Fruit fly (Drosophila melanogaster) whole organism, embryonic: ENCODE results near the gene Mgat4a.
A peak's percentile ranks its signal among the peaks of the same experiment; 100 is the strongest.

Source experiments
- Atf6 ChIP-seq: fragments of 200-800 bp; sonication (Bioruptor generic); IDR thresholded peaks from 2 replicates; pipeline ENCODE4 v1.3.6; 2022; ENCODE audit warnings: missing biosample characterization, missing genetic modification characterization
- B-H1 ChIP-seq: fragments of 200-800 bp; sonication (Bioruptor generic); IDR thresholded peaks from 3 replicates; pipeline ENCODE4 v1.3.6; 2022; ENCODE audit warnings: missing biosample characterization, missing genetic modification characterization
- Bdp1 ChIP-seq: fragments of 200-800 bp; sonication (Bioruptor generic); optimal IDR thresholded peaks from 3 replicates; lab custom pipeline; 2016; ENCODE audit warnings: missing biosample characterization, missing genetic modification characterization
- C15 ChIP-seq: fragments of 200-800 bp; sonication (Bioruptor generic); IDR thresholded peaks from 3 replicates; pipeline ENCODE4 v1.3.6; 2022; ENCODE audit warnings: missing biosample characterization, missing genetic modification characterization
- CG10147 ChIP-seq: fragments of 200-800 bp; sonication (Bioruptor generic); optimal IDR thresholded peaks from 2 replicates; lab custom pipeline; 2019; ENCODE audit warnings: missing biosample characterization, mild to moderate bottlenecking, missing genetic modification characterization, moderate library complexity
- CG10462 ChIP-seq: fragments of 200-800 bp; sonication (Bioruptor generic); optimal IDR thresholded peaks from 2 replicates; lab custom pipeline; 2016; ENCODE audit warnings: missing biosample characterization, missing genetic modification characterization
- CG10654 ChIP-seq: fragments of 200-800 bp; sonication (Bioruptor generic); optimal IDR thresholded peaks from 2 replicates; lab custom pipeline; 2016; ENCODE audit warnings: missing biosample characterization, missing genetic modification characterization
- CG10979 ChIP-seq: fragments of 200-800 bp; sonication (Bioruptor generic); optimal IDR thresholded peaks from 2 replicates; lab custom pipeline; 2018; ENCODE audit warnings: missing biosample characterization, mild to moderate bottlenecking, missing genetic modification characterization, moderate library complexity
- CG11398 ChIP-seq: fragments of 200-800 bp; sonication (Bioruptor generic); optimal IDR thresholded peaks from 2 replicates; lab custom pipeline; 2016; ENCODE audit warnings: missing biosample characterization, missing genetic modification characterization
- CG11696 ChIP-seq: fragments of 200-800 bp; sonication (Bioruptor generic); IDR thresholded peaks from 2 replicates; pipeline ENCODE4 v1.3.6; 2022; ENCODE audit warnings: missing biosample characterization, missing genetic modification characterization
- CG11723 ChIP-seq: fragments of 200-800 bp; sonication (Bioruptor generic); optimal IDR thresholded peaks from 2 replicates; lab custom pipeline; 2017; ENCODE audit warnings: missing biosample characterization, mild to moderate bottlenecking, missing genetic modification characterization
- CG12942 ChIP-seq: fragments of 200-800 bp; sonication (Bioruptor generic); optimal IDR thresholded peaks from 3 replicates; lab custom pipeline; 2016; ENCODE audit warnings: missing biosample characterization, missing genetic modification characterization
- CG13287 ChIP-seq: fragments of 200-800 bp; sonication (Bioruptor generic); IDR thresholded peaks from 2 replicates; pipeline ENCODE4 v1.3.6; 2022; ENCODE audit warnings: missing biosample characterization, missing genetic modification characterization; ENCODE audit not compliant: partially characterized antibody
- CG15073 ChIP-seq: fragments of 200-800 bp; sonication (Bioruptor generic); optimal IDR thresholded peaks from 2 replicates; lab custom pipeline; 2016; ENCODE audit warnings: missing biosample characterization, missing genetic modification characterization
- CG1529 ChIP-seq: fragments of 200-800 bp; sonication (Bioruptor generic); optimal IDR thresholded peaks from 3 replicates; lab custom pipeline; 2018; ENCODE audit warnings: missing biosample characterization, missing genetic modification characterization
- CG1602 ChIP-seq: fragments of 200-800 bp; sonication (Bioruptor generic); optimal IDR thresholded peaks from 3 replicates; lab custom pipeline; 2016; ENCODE audit warnings: missing biosample characterization, missing genetic modification characterization
- CG2889 ChIP-seq: fragments of 200-800 bp; sonication (Bioruptor generic); IDR thresholded peaks from 3 replicates; pipeline ENCODE4 v1.3.6; 2022; ENCODE audit warnings: missing biosample characterization, missing genetic modification characterization
- CG31224 ChIP-seq: fragments of 200-800 bp; sonication (Bioruptor generic); IDR thresholded peaks from 2 replicates; pipeline ENCODE4 v1.3.6; 2022; ENCODE audit warnings: missing biosample characterization, missing genetic modification characterization
- CG3163 ChIP-seq: fragments of 200-800 bp; sonication (Bioruptor generic); optimal IDR thresholded peaks from 3 replicates; lab custom pipeline; 2016; ENCODE audit warnings: missing biosample characterization, missing genetic modification characterization
- CG3726 ChIP-seq: fragments of 200-800 bp; sonication (Bioruptor generic); IDR thresholded peaks from 3 replicates; pipeline ENCODE4, ENCODE4 v1.3.6; 2022; ENCODE audit warnings: missing biosample characterization, missing genetic modification characterization
- CG4360 ChIP-seq: fragments of 200-800 bp; sonication (Bioruptor generic); IDR thresholded peaks from 2 replicates; pipeline ENCODE4 v1.3.6; 2022; ENCODE audit warnings: missing biosample characterization, missing genetic modification characterization
- CG43689 ChIP-seq: fragments of 200-800 bp; sonication (Bioruptor generic); IDR thresholded peaks from 2 replicates; pipeline ENCODE4 v1.3.6; 2022; ENCODE audit warnings: missing biosample characterization, missing genetic modification characterization
- CG4820 ChIP-seq: fragments of 200-800 bp; sonication (Bioruptor generic); optimal IDR thresholded peaks from 3 replicates; lab custom pipeline; 2016; ENCODE audit warnings: missing biosample characterization, missing genetic modification characterization
- CG6175 ChIP-seq: fragments of 200-800 bp; sonication (Bioruptor generic); IDR thresholded peaks from 3 replicates; pipeline ENCODE4 v1.3.6; 2022; ENCODE audit warnings: missing biosample characterization, missing genetic modification characterization
- CG7987 ChIP-seq: fragments of 200-800 bp; sonication (Bioruptor generic); optimal IDR thresholded peaks from 2 replicates; lab custom pipeline; 2018; ENCODE audit warnings: missing biosample characterization, mild to moderate bottlenecking, missing genetic modification characterization, moderate library complexity
- CoRest ChIP-seq: fragments of 200-800 bp; sonication (Bioruptor generic); optimal IDR thresholded peaks from 3 replicates; lab custom pipeline; 2018; ENCODE audit warnings: missing biosample characterization, mild to moderate bottlenecking, missing genetic modification characterization, moderate library complexity
- D ChIP-seq, 2 experiments: fragments of 200-800 bp in 1 of 2; fragments of >200 bp in 1 of 2; sonication (Bioruptor generic) in 1 of 2; optimal IDR thresholded peaks; 2 replicates in 1 of 2; 3 replicates in 1 of 2; lab custom pipeline; 2017; ENCODE audit warnings: mild to moderate bottlenecking in 1 of 2, missing biosample characterization in 1 of 2, missing genetic modification characterization in 1 of 2, missing genetic modification reagents in 1 of 2
- Deaf1 ChIP-seq: fragments of 200-800 bp; optimal IDR thresholded peaks from 3 replicates; lab custom pipeline; 2019; ENCODE audit warnings: missing biosample characterization, mild to moderate bottlenecking, missing genetic modification characterization, moderate library complexity
- Hr39 ChIP-seq: fragments of >200 bp; optimal IDR thresholded peaks from 2 replicates; lab custom pipeline; 2017
- Jarid2 ChIP-seq: fragments of 200-800 bp; sonication (Bioruptor generic); optimal IDR thresholded peaks from 3 replicates; lab custom pipeline; 2017; ENCODE audit warnings: mild to moderate bottlenecking, missing biosample characterization, missing genetic modification reagents, missing genetic modification characterization
- MBD-R2 ChIP-seq: fragments of 200-800 bp; sonication (Bioruptor generic); IDR thresholded peaks from 2 replicates; pipeline ENCODE4 v1.3.6; 2022; ENCODE audit warnings: missing biosample characterization, missing genetic modification characterization
- Max ChIP-seq: fragments of 200-800 bp; sonication (Bioruptor generic); optimal IDR thresholded peaks from 2 replicates; lab custom pipeline; 2016; ENCODE audit warnings: missing biosample characterization, mild to moderate bottlenecking, missing genetic modification characterization
- Mes4 ChIP-seq: fragments of 200-800 bp; sonication (Bioruptor generic); optimal IDR thresholded peaks from 2 replicates; lab custom pipeline; 2016; ENCODE audit warnings: missing biosample characterization, missing genetic modification characterization
- NfI ChIP-seq: fragments of 200-800 bp; sonication (Bioruptor generic); optimal IDR thresholded peaks from 3 replicates; lab custom pipeline; 2018; ENCODE audit warnings: missing biosample characterization, mild to moderate bottlenecking, missing genetic modification characterization, moderate library complexity
- ap ChIP-seq: fragments of 200-800 bp; sonication (Bioruptor generic); IDR thresholded peaks from 2 replicates; pipeline ENCODE4 v1.3.6; 2022; ENCODE audit warnings: missing biosample characterization, missing genetic modification characterization
- bcd ChIP-seq: fragments of 200-800 bp; sonication (Bioruptor generic); optimal IDR thresholded peaks from 2 replicates; lab custom pipeline; 2017; ENCODE audit warnings: missing biosample characterization, mild to moderate bottlenecking, missing genetic modification characterization
- chif ChIP-seq, 2 experiments: fragments of 200-800 bp; sonication (Bioruptor generic); optimal IDR thresholded peaks; 3 replicates each; lab custom pipeline; 2016; ENCODE audit warnings: missing biosample characterization in 2 of 2, missing genetic modification characterization in 2 of 2
- crol ChIP-seq: fragments of 200-800 bp; sonication (Bioruptor generic); IDR thresholded peaks from 2 replicates; pipeline ENCODE4 v1.3.6; 2022; ENCODE audit warnings: missing biosample characterization, missing genetic modification characterization
- cwo ChIP-seq: fragments of 200-800 bp; sonication (Bioruptor generic); optimal IDR thresholded peaks from 3 replicates; lab custom pipeline; 2017; ENCODE audit warnings: missing biosample characterization, missing genetic modification characterization, mild to moderate bottlenecking, moderate library complexity, missing genetic modification reagents
- dimm ChIP-seq: fragments of 200-800 bp; sonication (Bioruptor generic); IDR thresholded peaks from 2 replicates; pipeline ENCODE4 v1.3.6; 2022; ENCODE audit warnings: missing biosample characterization, missing genetic modification characterization
- ewg ChIP-seq: fragments of 200-800 bp; sonication (Bioruptor generic); optimal IDR thresholded peaks from 3 replicates; lab custom pipeline; 2017; ENCODE audit warnings: mild to moderate bottlenecking, missing biosample characterization, missing genetic modification reagents, missing genetic modification characterization
- fd3F ChIP-seq: fragments of 200-800 bp; sonication (Bioruptor generic); optimal IDR thresholded peaks from 2 replicates; lab custom pipeline; 2018; ENCODE audit warnings: missing biosample characterization, mild to moderate bottlenecking, missing genetic modification characterization, moderate library complexity
- fru ChIP-seq: fragments of >200 bp; optimal IDR thresholded peaks from 2 replicates; lab custom pipeline; 2017
- fu2 ChIP-seq: fragments of 200-800 bp; sonication (Bioruptor generic); optimal IDR thresholded peaks from 2 replicates; lab custom pipeline; 2016; ENCODE audit warnings: missing biosample characterization, missing genetic modification characterization
- gce ChIP-seq: fragments of 200-800 bp; sonication (Bioruptor generic); IDR thresholded peaks from 3 replicates; pipeline ENCODE4 v1.3.6; 2022; ENCODE audit warnings: missing biosample characterization, missing genetic modification characterization
- jigr1 ChIP-seq: fragments of 200-800 bp; sonication (Bioruptor generic); IDR thresholded peaks from 3 replicates; pipeline ENCODE4 v1.3.6; 2022; ENCODE audit warnings: missing biosample characterization, missing genetic modification characterization
- pfk ChIP-seq: fragments of 200-800 bp; sonication (Bioruptor generic); optimal IDR thresholded peaks from 2 replicates; lab custom pipeline; 2018; ENCODE audit warnings: missing biosample characterization, mild to moderate bottlenecking, missing genetic modification characterization, moderate library complexity
- rib ChIP-seq: fragments of 200-800 bp; sonication (Bioruptor generic); IDR thresholded peaks from 2 replicates; pipeline ENCODE4 v1.3.6; 2022; ENCODE audit warnings: missing biosample characterization, missing genetic modification characterization
- sug ChIP-seq: fragments of 200-800 bp; optimal IDR thresholded peaks from 2 replicates; lab custom pipeline; 2019; ENCODE audit warnings: missing biosample characterization, mild to moderate bottlenecking, missing genetic modification characterization, moderate library complexity
- twi ChIP-seq: fragments of 200-800 bp; optimal IDR thresholded peaks from 2 replicates; lab custom pipeline; 2019; ENCODE audit warnings: missing biosample characterization, mild to moderate bottlenecking, missing genetic modification characterization, moderate library complexity
- usp ChIP-seq: fragments of >200 bp; optimal IDR thresholded peaks from 2 replicates; lab custom pipeline; 2017; ENCODE audit warnings: missing biosample characterization, missing genetic modification characterization

The Mgat4a gene

DNA sequence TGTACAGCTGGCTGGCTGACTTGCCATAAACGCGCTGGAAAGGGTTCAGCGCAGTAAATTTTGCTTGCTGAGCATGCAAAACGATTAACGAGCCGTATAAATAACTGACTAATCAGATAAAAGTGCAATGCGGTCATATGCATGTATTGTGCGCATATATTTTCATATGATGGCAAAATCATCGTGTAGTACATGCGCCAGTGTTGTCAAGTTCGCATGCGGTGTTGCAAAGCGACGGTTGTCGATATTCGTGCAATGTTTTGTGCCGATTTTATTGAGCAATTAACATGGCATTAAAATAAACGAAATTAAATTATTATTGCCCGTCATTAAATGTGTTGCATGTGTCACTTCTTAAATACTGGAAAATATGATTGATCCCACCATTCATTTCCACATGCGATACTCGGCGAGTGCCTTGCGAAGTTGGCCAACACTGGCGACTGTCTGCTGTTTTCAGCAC is 28.3 kb downstream of the Mgat4a start (continued):
- TF ChIP-seq gce (GFP tag; lab: Robert Waterston, UW) (0 out of 3 replicates have a peak, but pooled peaks have one; percentile 10), C15 (GFP tag; lab: Robert Waterston, UW) (no peak), CG3163 (peak; percentile 74), CG10654 (GFP tag; lab: Kevin White, UChicago) (peak; percentile 83), crol (GFP tag; lab: Robert Waterston, UW) (no peak), MBD-R2 (GFP tag; lab: Robert Waterston, UW) (peak; percentile 77), CG15073 (GFP tag; lab: Kevin White, UChicago) (no peak), Atf6 (GFP tag; lab: Robert Waterston, UW) (peak; percentile 76), CG12942 (GFP tag; lab: Kevin White, UChicago) (peak; percentile 82), chif (GFP tag; optimal IDR thresholded peaks at IDR 0.05; lab: Kevin White, UChicago) (peak; percentile 75 to 81), dimm (GFP tag; lab: Robert Waterston, UW) (no peak), D (optimal IDR thresholded peaks at IDR 0.05; lab: Kevin White, UChicago) (no peak), D (GFP tag; optimal IDR thresholded peaks at IDR 0.05; lab: Kevin White, UChicago) (peak; percentile 26), Bdp1 (peak; percentile 83), CG11696 (GFP tag; lab: Robert Waterston, UW) (0 out of 2 replicates have a peak, but pooled peaks have one; percentile 14), fru (lab: Kevin White, UChicago) (no peak), CG10147 (no peak), Jarid2 (GFP tag; lab: Kevin White, UChicago) (no peak), CG1602 (peak; percentile 76), fd3F (peak; percentile 38), Deaf1 (tag; lab: Kevin White, UChicago) (no peak), NfI (GFP tag; lab: Kevin White, UChicago) (peak; percentile 83), ewg (GFP tag; lab: Kevin White, UChicago) (peak; percentile 74), CG3726 (GFP tag; lab: Robert Waterston, UW) (0 out of 3 replicates have a peak, but pooled peaks have one; percentile 20), cwo (GFP tag; lab: Kevin White, UChicago) (peak; percentile 13), jigr1 (GFP tag; lab: Robert Waterston, UW) (no peak), CG7987 (GFP tag; lab: Kevin White, UChicago) (peak; percentile 49), CG4360 (GFP tag; lab: Robert Waterston, UW) (no peak), CG2889 (GFP tag; lab: Robert Waterston, UW) (0 out of 3 replicates have a peak, but pooled peaks have one; percentile 54), usp (no peak), sug (no peak), CG43689 (peak; percentile 34; the same call in 1 of the 2 replicates), twi (peak; percentile 43), CG6175 (peak; percentile 62; the same call in 1 of the 3 replicates), CG4820 (GFP tag; lab: Kevin White, UChicago) (peak; percentile 66), CG31224 (GFP tag; lab: Robert Waterston, UW) (peak; percentile 64), CG11723 (GFP tag; lab: Kevin White, UChicago) (peak; percentile 63), B-H1 (GFP tag; lab: Robert Waterston, UW) (peak; percentile 46), CG10462 (peak; percentile 74), CG11398 (peak; percentile 61), rib (peak; percentile 75), CoRest (peak; percentile 45), ap (GFP tag; lab: Robert Waterston, UW) (peak; percentile 51; the same call in 1 of the 2 replicates), CG10979 (tag; lab: Kevin White, UChicago) (peak; percentile 37), Hr39 (lab: Kevin White, UChicago) (peak; percentile 72), CG13287 (GFP tag; lab: Robert Waterston, UW) (peak; percentile 82), CG1529 (peak; percentile 49), fu2 (GFP tag; lab: Kevin White, UChicago) (peak; percentile 80), bcd (GFP tag; lab: Kevin White, UChicago) (peak; percentile 69), Max (GFP tag; lab: Kevin White, UChicago) (peak; percentile 79), Mes4 (peak; percentile 82), pfk (GFP tag; lab: Kevin White, UChicago) (no peak)
